Worm (Caenorhabditis elegans): ENCODE measurements around the gene srtx-1.

ce11 chrIV:7388843-7389242 lies 32.2 kb upstream of the srtx-1 start, which contains the start of gene mob-3:
- TF ChIP-seq nhr-12 (tag; optimal IDR thresholded peaks at IDR 0.05) = no peak
- TF ChIP-seq unc-130 (tag; optimal IDR thresholded peaks at IDR 0.05) = no peak
- TF ChIP-seq nhr-19 (GFP tag; conservative IDR thresholded peaks at IDR 0.05) = no peak
- no peak for TF ChIP-seq fos-1 (tag; optimal IDR thresholded peaks at IDR 0.05)
- no peak for TF ChIP-seq nhr-76 (tag; optimal IDR thresholded peaks at IDR 0.05)
- no peak for TF ChIP-seq unc-62 (GFP tag; optimal IDR thresholded peaks at IDR 0.05)
- TF ChIP-seq mep-1 (tag; optimal IDR thresholded peaks at IDR 0.05) = no peak
- TF ChIP-seq elt-3 (tag; optimal IDR thresholded peaks at IDR 0.05) = no peak
- TF ChIP-seq fkh-10 (GFP tag; optimal IDR thresholded peaks at IDR 0.05) = no peak
- no peak for TF ChIP-seq nhr-28 (tag; optimal IDR thresholded peaks at IDR 0.05)
- no peak for TF ChIP-seq skn-1 (tag; optimal IDR thresholded peaks at IDR 0.05)
- no peak for TF ChIP-seq isw-1 (GFP tag; IDR thresholded peaks at IDR 0.05)

All from whole organism, L1 larva.